Worm (Caenorhabditis elegans): ENCODE data around the gene shk-1.
"Not testable (repeated sequence)": the region's sequence is repeated elsewhere in the genome, so short reads cannot be mapped to it uniquely, and the experiment has no call there.

The shk-1 gene

ce11 chrII:9731810-9732209, 26.2 kb upstream of the shk-1 start, which contains the start of gene mab-3:
Gene mab-3, plus strand, starts transcription at chrII:9732137.
- TF ChIP-seq php-3 (GFP tag; IDR thresholded peaks at IDR 0.05) (peak; percentile 70), hlh-11 (tag; optimal IDR thresholded peaks at IDR 0.05) (peak; percentile 51), ceh-20 (GFP tag; IDR thresholded peaks at IDR 0.05) (0 out of 2 replicates have a peak, but pooled peaks have one; percentile 13), tra-1 (GFP tag; IDR thresholded peaks at IDR 0.05) (peak; percentile 98), lin-1 (GFP tag; IDR thresholded peaks at IDR 0.05) (0 out of 2 replicates have a peak, but pooled peaks have one; percentile 46), set-16 (GFP tag; IDR thresholded peaks at IDR 0.05) (peak; percentile 67), arid-1 (GFP tag; conservative IDR thresholded peaks at IDR 0.05) (0 out of 2 replicates have a peak, but pooled peaks have one; percentile 18), egl-43 (GFP tag; IDR thresholded peaks at IDR 0.05) (0 out of 2 replicates have a peak, but pooled peaks have one; percentile 15), dmd-6 (GFP tag; IDR thresholded peaks at IDR 0.05) (peak; percentile 59), pha-4 (GFP tag; IDR thresholded peaks at IDR 0.05) (peak; percentile 17; the same call in 1 of the 2 replicates), hmg-1.1 (GFP tag; IDR thresholded peaks at IDR 0.05) (0 out of 2 replicates have a peak, but pooled peaks have one; percentile 41)
- not testable (repeated sequence) for TF ChIP-seq pha-4 (tag; optimal IDR thresholded peaks at IDR 0.05)

ce11 chrII:9735785-9736184, 22.2 kb upstream of the shk-1 start:
- TF ChIP-seq nhr-42 (GFP tag; IDR thresholded peaks at IDR 0.05) (no peak), aha-1 (tag) (peak; percentile 95), lsy-2 (tag; optimal IDR thresholded peaks at IDR 0.05) (peak in 1 of 2 experiments; percentile 4)

- TF ChIP-seq unc-62 (GFP tag; optimal IDR thresholded peaks at IDR 0.05 in 1 of 2) (no peak), unc-62 (tag; optimal IDR thresholded peaks at IDR 0.05) (no peak), nhr-237 (tag; optimal IDR thresholded peaks at IDR 0.05) (no peak), lir-3 (tag; optimal IDR thresholded peaks at IDR 0.05) (no peak), F37D6.2 (tag; optimal IDR thresholded peaks at IDR 0.05) (no peak), dmd-9 (GFP tag; IDR thresholded peaks at IDR 0.05) (no peak), unc-39 (tag; optimal IDR thresholded peaks at IDR 0.05) (no peak), dve-1 (tag; optimal IDR thresholded peaks at IDR 0.05; ENCODE audit: insufficient read depth) (peak; percentile 88), rbr-2 (tag; optimal IDR thresholded peaks at IDR 0.05) (no peak), F44E2.7 (GFP tag; IDR thresholded peaks at IDR 0.05) (no peak), unc-130 (GFP tag; optimal IDR thresholded peaks at IDR 0.05) (no peak), daf-16 (GFP tag; optimal IDR thresholded peaks at IDR 0.05) (peak in 1 of 2 experiments; percentile 63), daf-16 (tag; optimal IDR thresholded peaks at IDR 0.05) (peak; percentile 66), skn-1 (tag; optimal IDR thresholded peaks at IDR 0.05) (no peak), lin-15B (tag; optimal IDR thresholded peaks at IDR 0.05) (no peak), lim-7 (GFP tag; IDR thresholded peaks at IDR 0.05) (peak; percentile 49; the same call in 1 of the 2 replicates), ces-1 (GFP tag; optimal IDR thresholded peaks at IDR 0.05) (no peak), daf-12 (tag; optimal IDR thresholded peaks at IDR 0.05) (no peak), madf-5 (GFP tag; IDR thresholded peaks at IDR 0.05) (no peak), F26F4.8 (GFP tag; conservative IDR thresholded peaks at IDR 0.05) (no peak), lsy-2 (tag; optimal IDR thresholded peaks at IDR 0.05) (peak; percentile 26 to 57), zag-1 (tag; optimal IDR thresholded peaks at IDR 0.05) (no peak), vab-7 (GFP tag; IDR thresholded peaks at IDR 0.05) (no peak), nhr-6 (tag; optimal IDR thresholded peaks at IDR 0.05) (peak; percentile 25), hlh-30 (tag; optimal IDR thresholded peaks at IDR 0.05; ENCODE audit: insufficient read depth) (peak; percentile 73), lin-13 (GFP tag; optimal IDR thresholded peaks at IDR 0.05) (no peak), lin-1 (GFP tag; IDR thresholded peaks at IDR 0.05) (peak; percentile 83; the same call in 1 of the 2 replicates), mes-2 (tag; optimal IDR thresholded peaks at IDR 0.05; ENCODE audit: poor library complexity, severe bottlenecking) (peak; percentile 5), ctbp-1 (GFP tag; IDR thresholded peaks at IDR 0.05) (no peak), php-3 (GFP tag; IDR thresholded peaks at IDR 0.05) (peak; percentile 92), sdz-12 (GFP tag; optimal IDR thresholded peaks at IDR 0.05) (no peak), aly-2 (tag; optimal IDR thresholded peaks at IDR 0.05) (no peak), nhr-42 (GFP tag; IDR thresholded peaks at IDR 0.05) (0 out of 2 replicates have a peak, but pooled peaks have one; percentile 45), T20F7.1 (GFP tag; optimal IDR thresholded peaks at IDR 0.05) (no peak), daf-19 (GFP tag; conservative IDR thresholded peaks at IDR 0.05) (no peak), D1046.2 (GFP tag; IDR thresholded peaks at IDR 0.05) (no peak), mdl-1 (tag; optimal IDR thresholded peaks at IDR 0.05) (peak in 1 of 2 experiments; percentile 70)
Measured at ce11 chrII:9738820-9739219, 19.2 kb upstream of the shk-1 start.

All from whole organism, L4 larva.